Fruit fly (Drosophila melanogaster) whole organism: ENCODE measurements around the gene CG12259.

Source experiments
- Dll ChIP-seq: fragments of >200 bp; optimal IDR thresholded peaks from 2 replicates; lab custom pipeline; 2017
- EcR ChIP-seq, 2 experiments: fragments of >200 bp; optimal IDR thresholded peaks; 2 replicates each; lab custom pipeline; 2017; ENCODE audit warnings: missing biosample characterization in 2 of 2, missing genetic modification characterization in 2 of 2, missing genetic modification reagents in 2 of 2
- pan ChIP-seq: fragments of >200 bp; optimal IDR thresholded peaks from 2 replicates; lab custom pipeline; 2017

DNA sequence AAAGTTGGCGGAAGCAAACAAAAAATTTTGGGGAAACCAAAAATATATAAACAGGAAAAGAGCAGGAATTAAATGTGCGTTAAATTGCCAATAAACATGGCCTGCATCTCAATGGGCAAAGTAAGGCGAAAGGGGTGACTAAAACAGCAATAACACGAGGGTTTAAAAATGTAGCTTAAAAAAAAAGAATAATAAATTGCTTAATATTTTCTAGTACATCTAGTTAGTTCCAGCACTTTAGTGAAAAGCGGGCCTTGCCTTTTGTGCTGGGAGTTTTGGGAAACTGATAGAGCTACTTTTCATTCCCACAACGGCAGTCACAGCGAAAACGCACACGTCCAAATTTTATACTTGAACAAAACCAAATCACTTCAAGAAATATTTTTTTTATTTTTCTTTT, 8.7 kb downstream of the CG12259 start, which contains the start of gene mil:
- TF ChIP-seq EcR (GFP tag; optimal IDR thresholded peaks at IDR 0.05; lab: Kevin White, UChicago) (no peak), pan (lab: Kevin White, UChicago) (no peak), Dll (no peak)
